Worm (Caenorhabditis elegans) whole organism, L2 larva: Measurements from ENCODE around the gene C05D11.8.
A peak's percentile ranks its signal among the peaks of the same experiment; 100 is the strongest.

Experiments
- F13H6.1 ChIP-seq: sonication (generic microtip); optimal IDR thresholded peaks from 2 replicates; lab custom pipeline; 2016; ENCODE audit warnings: missing genetic modification characterization, missing compliant biosample characterization
- R02D3.7 ChIP-seq: fragments of 150-350 bp; optimal IDR thresholded peaks from 2 replicates; lab custom pipeline; 2014; ENCODE audit warnings: missing biosample characterization, missing genetic modification characterization
- alr-1 ChIP-seq: fragments of 150-350 bp; optimal IDR thresholded peaks from 2 replicates; lab custom pipeline; 2014; ENCODE audit warnings: missing biosample characterization, missing genetic modification characterization
- ama-1 ChIP-seq: fragments of 150-350 bp; optimal IDR thresholded peaks from 2 replicates; lab custom pipeline; 2018; ENCODE audit warnings: inconsistent platforms
- blmp-1 ChIP-seq: sonication (generic microtip); optimal IDR thresholded peaks from 2 replicates; lab custom pipeline; 2017; ENCODE audit warnings: missing genetic modification characterization, mild to moderate bottlenecking, missing compliant biosample characterization, antibody characterized with exemption, moderate library complexity; ENCODE audit not compliant: insufficient read depth
- ceh-82 ChIP-seq: fragments of 150-350 bp; optimal IDR thresholded peaks from 2 replicates; lab custom pipeline; 2014; ENCODE audit warnings: missing biosample characterization, missing genetic modification characterization
- gmeb-1 ChIP-seq: fragments of 150-350 bp; optimal IDR thresholded peaks from 2 replicates; lab custom pipeline; 2014; ENCODE audit warnings: missing biosample characterization, missing genetic modification characterization
- lin-13 ChIP-seq: fragments of 150-350 bp; optimal IDR thresholded peaks from 2 replicates; lab custom pipeline; 2014; ENCODE audit warnings: missing biosample characterization, missing genetic modification reagents, missing genetic modification characterization
- lin-39 ChIP-seq: fragments of 150-350 bp; optimal IDR thresholded peaks from 2 replicates; lab custom pipeline; 2014; ENCODE audit warnings: missing biosample characterization, missing genetic modification reagents, missing genetic modification characterization
- mdl-1 ChIP-seq, 2 experiments: fragments of 150-350 bp in 1 of 2; sonication (generic microtip) in 1 of 2; optimal IDR thresholded peaks; 2 replicates each; lab custom pipeline; 2017; ENCODE audit warnings: missing biosample characterization in 2 of 2, missing genetic modification characterization in 2 of 2
- nhr-129 ChIP-seq: fragments of 150-350 bp; optimal IDR thresholded peaks from 2 replicates; lab custom pipeline; 2014; ENCODE audit warnings: missing biosample characterization, missing genetic modification characterization
- nhr-23 ChIP-seq: fragments of 150-350 bp; optimal IDR thresholded peaks from 2 replicates; lab custom pipeline; 2014; ENCODE audit warnings: missing biosample characterization, missing genetic modification reagents, missing genetic modification characterization
- nhr-77 ChIP-seq: fragments of 150-350 bp; optimal IDR thresholded peaks from 2 replicates; lab custom pipeline; 2014; ENCODE audit warnings: missing biosample characterization, missing genetic modification characterization
- sem-4 ChIP-seq: fragments of 150-350 bp; optimal IDR thresholded peaks from 2 replicates; lab custom pipeline; 2014; ENCODE audit warnings: missing biosample characterization, missing genetic modification reagents, missing genetic modification characterization
- sma-3 ChIP-seq: sonication (generic microtip); optimal IDR thresholded peaks from 2 replicates; lab custom pipeline; 2016; ENCODE audit warnings: missing genetic modification reagents, missing genetic modification characterization, missing compliant biosample characterization
- sma-9 ChIP-seq, 2 experiments: fragments of 150-350 bp in 1 of 2; sonication (generic microtip) in 1 of 2; optimal IDR thresholded peaks; 2 replicates each; lab custom pipeline; 2014 to 2016; ENCODE audit warnings: missing genetic modification characterization in 2 of 2, mild to moderate bottlenecking in 1 of 2, missing biosample characterization in 1 of 2, missing compliant biosample characterization in 1 of 2, missing genetic modification reagents in 1 of 2, moderate library complexity in 1 of 2
- unc-39 ChIP-seq: fragments of 150-350 bp; optimal IDR thresholded peaks from 2 replicates; lab custom pipeline; 2014; ENCODE audit warnings: missing biosample characterization, missing genetic modification characterization
- unc-55 ChIP-seq: fragments of 150-350 bp; sonication (generic microtip); optimal IDR thresholded peaks from 3 replicates; lab custom pipeline; 2014; ENCODE audit warnings: missing biosample characterization, missing genetic modification reagents, missing genetic modification characterization
- zag-1 ChIP-seq: fragments of 150-350 bp; optimal IDR thresholded peaks from 2 replicates; lab custom pipeline; 2014; ENCODE audit warnings: missing biosample characterization, missing genetic modification characterization
- ztf-11 ChIP-seq: sonication (generic microtip); optimal IDR thresholded peaks from 2 replicates; lab custom pipeline; 2017; ENCODE audit warnings: missing biosample characterization, missing genetic modification characterization

The C05D11.8 gene

ce11 chrIII:6374947-6375415, 52.1 kb downstream of the C05D11.8 start, which contains the start of the genes rps-13 and nfx-1 (continued):
- no peak for TF ChIP-seq lin-39 (tag; lab: Kevin White, UChicago)
- no peak for TF ChIP-seq sem-4
- TF ChIP-seq unc-39, result no peak
- TF ChIP-seq sma-3 (GFP tag; lab: Kevin White, UChicago), result peak; percentile 70
- TF ChIP-seq mdl-1 (tag; optimal IDR thresholded peaks at IDR 0.05; lab: Kevin White, UChicago), result peak; percentile 38 to 39
- peak; percentile 73 for TF ChIP-seq blmp-1 (tag; lab: Kevin White, UChicago)
- TF ChIP-seq R02D3.7 (tag; lab: Kevin White, UChicago), result no peak
- TF ChIP-seq sma-9 (GFP tag; optimal IDR thresholded peaks at IDR 0.05; lab: Kevin White, UChicago), result peak; percentile 72
- no peak for TF ChIP-seq sma-9 (tag; optimal IDR thresholded peaks at IDR 0.05; lab: Kevin White, UChicago)
- peak; percentile 31 for TF ChIP-seq ceh-82 (tag; lab: Kevin White, UChicago)
- peak; percentile 27 for TF ChIP-seq ama-1 (lab: Kevin White, UChicago)
- no peak for TF ChIP-seq nhr-77
- TF ChIP-seq lin-13 (GFP tag; lab: Kevin White, UChicago), result peak; percentile 79
- no peak for TF ChIP-seq alr-1
- no peak for TF ChIP-seq zag-1
- TF ChIP-seq nhr-23 (tag; lab: Kevin White, UChicago), result no peak
- TF ChIP-seq ztf-11 (tag; lab: Kevin White, UChicago), result no peak
- TF ChIP-seq unc-55, result peak; percentile 95

- TF ChIP-seq lin-39 (tag; lab: Kevin White, UChicago) (no peak), R02D3.7 (tag; lab: Kevin White, UChicago) (no peak), gmeb-1 (tag; lab: Kevin White, UChicago) (no peak), alr-1 (no peak), nhr-129 (tag; lab: Kevin White, UChicago) (no peak), F13H6.1 (tag; lab: Kevin White, UChicago) (no peak)
These were observed 53.1 kb downstream of the C05D11.8 start for ce11 chrIII:6373850-6374474.
